Fruit fly (Drosophila melanogaster): ENCODE measurements around the gene Papst2.
A peak's percentile ranks its signal among the peaks of the same experiment; 100 is the strongest.

Gene Papst2

DNA sequence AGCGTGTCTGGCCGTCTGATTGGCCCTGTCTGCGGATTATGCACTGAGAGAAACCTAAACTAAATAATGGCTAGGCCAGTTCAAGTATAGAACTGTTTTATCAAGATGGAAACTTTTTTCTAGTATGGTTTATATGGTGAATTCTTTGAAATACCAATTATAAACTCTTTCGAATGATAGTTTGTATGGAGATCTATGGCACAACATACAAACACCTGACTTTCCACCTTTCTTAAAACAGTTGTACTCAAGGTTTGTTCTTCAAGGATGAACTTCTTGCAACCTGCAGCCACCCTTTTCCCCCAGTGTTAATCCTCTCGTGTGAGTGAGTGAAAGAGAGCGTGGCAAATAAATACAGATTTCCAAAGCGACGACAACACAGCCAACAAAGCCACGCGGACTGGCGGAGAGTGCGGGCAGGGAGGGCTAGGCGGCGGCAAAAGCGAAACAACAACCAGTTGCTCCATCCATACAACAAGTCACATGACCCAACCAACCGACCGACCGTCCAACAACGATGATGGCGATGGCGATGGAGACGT lies 38.3 kb upstream of the Papst2 start:
- TF ChIP-seq CG4854 (GFP tag; optimal IDR thresholded peaks at IDR 0.05): peak; percentile 81
- TF ChIP-seq Hr39 (optimal IDR thresholded peaks at IDR 0.05): no peak
- no peak for TF ChIP-seq nerfin-2 (GFP tag; IDR thresholded peaks at IDR 0.05; ENCODE audit: partially characterized antibody)
- TF ChIP-seq danr (GFP tag; IDR thresholded peaks at IDR 0.05): peak; percentile 81
- TF ChIP-seq Bgb (GFP tag; IDR thresholded peaks at IDR 0.05; ENCODE audit: partially characterized antibody): no peak
- peak; percentile 58 for TF ChIP-seq Vsx1 (GFP tag; optimal IDR thresholded peaks at IDR 0.05)
- peak; percentile 54 for TF ChIP-seq CG2875 (GFP tag; optimal IDR thresholded peaks at IDR 0.05)
- peak; percentile 29 for TF ChIP-seq CG7928 (GFP tag; optimal IDR thresholded peaks at IDR 0.05)
- TF ChIP-seq hth (optimal IDR thresholded peaks at IDR 0.05): no peak
- TF ChIP-seq CG13894 (tag; optimal IDR thresholded peaks at IDR 0.05): peak; percentile 40
- TF ChIP-seq ind (GFP tag; optimal IDR thresholded peaks at IDR 0.05): peak; percentile 85
- TF ChIP-seq Sox102F (GFP tag; optimal IDR thresholded peaks at IDR 0.05): peak; percentile 92
- peak; percentile 29; the same call in 1 of the 2 replicates for TF ChIP-seq gt (GFP tag; IDR thresholded peaks at IDR 0.05)
- peak; percentile 59 for TF ChIP-seq CG18011 (GFP tag; optimal IDR thresholded peaks at IDR 0.05)
- TF ChIP-seq tin (GFP tag; optimal IDR thresholded peaks at IDR 0.05): peak; percentile 83
- TF ChIP-seq bsh (GFP tag; optimal IDR thresholded peaks at IDR 0.05): peak; percentile 77 to 79
- TF ChIP-seq CG2199 (GFP tag; IDR thresholded peaks at IDR 0.05): no peak; the same call in 2 of the 3 replicates
- peak; percentile 55 for TF ChIP-seq MBD-R2 (GFP tag; IDR thresholded peaks at IDR 0.05)
- TF ChIP-seq CG12769 (tag; optimal IDR thresholded peaks at IDR 0.05): peak; percentile 66
- TF ChIP-seq Atf3 (GFP tag; optimal IDR thresholded peaks at IDR 0.05): peak; percentile 71
- no peak for TF ChIP-seq Fer2 (tag; optimal IDR thresholded peaks at IDR 0.05)
- peak; percentile 37 for TF ChIP-seq NC2α (GFP tag; optimal IDR thresholded peaks at IDR 0.05)
- TF ChIP-seq cwo (GFP tag; optimal IDR thresholded peaks at IDR 0.05): peak; percentile 68
- TF ChIP-seq caup (GFP tag; optimal IDR thresholded peaks at IDR 0.05; ENCODE audit: severe bottlenecking): peak; percentile 81
- peak; percentile 25 for TF ChIP-seq Hmx (GFP tag; optimal IDR thresholded peaks at IDR 0.05)
- peak; percentile 80 for TF ChIP-seq H15 (GFP tag; IDR thresholded peaks at IDR 0.05)
- peak; percentile 33 for TF ChIP-seq Elba2 (GFP tag; optimal IDR thresholded peaks at IDR 0.05)
- peak; percentile 22 for TF ChIP-seq Spps (tag; optimal IDR thresholded peaks at IDR 0.05)
- TF ChIP-seq CG11560 (tag; IDR thresholded peaks at IDR 0.05): peak; percentile 72
- peak; percentile 54 for TF ChIP-seq CG15601 (tag; optimal IDR thresholded peaks at IDR 0.05)
- no peak for TF ChIP-seq aop (GFP tag; IDR thresholded peaks at IDR 0.05)
- peak; percentile 60 for TF ChIP-seq CG3407 (GFP tag; optimal IDR thresholded peaks at IDR 0.05)
- peak; percentile 98 for TF ChIP-seq sens (GFP tag)
- TF ChIP-seq bigmax (GFP tag; optimal IDR thresholded peaks at IDR 0.05): no peak
- TF ChIP-seq NFAT (GFP tag; IDR thresholded peaks at IDR 0.05): peak; percentile 67
- TF ChIP-seq Tbp (GFP tag; optimal IDR thresholded peaks at IDR 0.05): no peak
- no peak for TF ChIP-seq Dll (GFP tag; IDR thresholded peaks at IDR 0.05; ENCODE audit: partially characterized antibody)
- TF ChIP-seq org-1 (GFP tag; optimal IDR thresholded peaks at IDR 0.05): peak; percentile 89
- TF ChIP-seq ato (GFP tag; IDR thresholded peaks at IDR 0.05; ENCODE audit: partially characterized antibody): no peak
- TF ChIP-seq CG4820 (GFP tag; optimal IDR thresholded peaks at IDR 0.05): peak; percentile 81
- no peak for TF ChIP-seq Scr (GFP tag; IDR thresholded peaks at IDR 0.05; ENCODE audit: partially characterized antibody)
- TF ChIP-seq twi (tag; optimal IDR thresholded peaks at IDR 0.05): peak; percentile 67
- TF ChIP-seq zen2 (GFP tag; IDR thresholded peaks at IDR 0.05; ENCODE audit: partially characterized antibody): no peak
- peak; percentile 53 for TF ChIP-seq CG4328 (GFP tag; optimal IDR thresholded peaks at IDR 0.05)
- peak; percentile 88 for TF ChIP-seq Dip3 (GFP tag; optimal IDR thresholded peaks at IDR 0.05)
- TF ChIP-seq CG1647 (GFP tag; optimal IDR thresholded peaks at IDR 0.05): peak; percentile 86
- TF ChIP-seq odd (GFP tag; optimal IDR thresholded peaks at IDR 0.05): peak; percentile 74
- peak; percentile 74 for TF ChIP-seq CG4404 (GFP tag; IDR thresholded peaks at IDR 0.05)
- peak; percentile 86 for TF ChIP-seq Aef1 (GFP tag; IDR thresholded peaks at IDR 0.05)
- peak; percentile 80 for TF ChIP-seq Rx (GFP tag; IDR thresholded peaks at IDR 0.05)

Measured in whole organism, embryonic.